Worm (Caenorhabditis elegans) whole organism, early embryonic: ENCODE measurements around the gene srh-186.

Source experiments
- B0310.2 ChIP-seq: sonication (generic microtip); optimal IDR thresholded peaks from 2 replicates; lab custom pipeline; 2016; ENCODE audit warnings: mild to moderate bottlenecking, missing genetic modification characterization, missing compliant biosample characterization
- F13C5.2 ChIP-seq: sonication (generic microtip); optimal IDR thresholded peaks from 2 replicates; lab custom pipeline; 2017; ENCODE audit warnings: mild to moderate bottlenecking, missing genetic modification characterization, inconsistent platforms, missing compliant biosample characterization
- ama-1 ChIP-seq: fragments of 150-350 bp; optimal IDR thresholded peaks from 2 replicates; lab custom pipeline; 2014
- ets-7 ChIP-seq: sonication (generic microtip); optimal IDR thresholded peaks from 2 replicates; lab custom pipeline; 2016; ENCODE audit warnings: missing genotype, missing genetic modification characterization, missing compliant biosample characterization
- flt-1 ChIP-seq: fragments of 200-800 bp; sonication (Bioruptor generic); IDR thresholded peaks from 2 replicates; pipeline ENCODE4 v1.3.6; 2022; ENCODE audit warnings: missing genetic modification characterization, missing compliant biosample characterization
- pes-1 ChIP-seq: fragments of 200-800 bp; sonication (Bioruptor generic); IDR thresholded peaks from 2 replicates; pipeline ENCODE4 v1.3.6; 2022; ENCODE audit warnings: missing genetic modification reagents, missing genetic modification characterization, missing compliant biosample characterization
- sea-1 ChIP-seq: fragments of 200-800 bp; sonication (Bioruptor generic); conservative IDR thresholded peaks from 2 replicates; pipeline ENCODE4 v1.3.6; 2022; ENCODE audit warnings: missing genetic modification characterization, missing compliant biosample characterization
- tbx-11 ChIP-seq: fragments of 200-800 bp; sonication (Bioruptor generic); IDR thresholded peaks from 2 replicates; pipeline ENCODE4 v1.3.6; 2022; ENCODE audit warnings: missing genetic modification characterization, missing compliant biosample characterization

DNA sequence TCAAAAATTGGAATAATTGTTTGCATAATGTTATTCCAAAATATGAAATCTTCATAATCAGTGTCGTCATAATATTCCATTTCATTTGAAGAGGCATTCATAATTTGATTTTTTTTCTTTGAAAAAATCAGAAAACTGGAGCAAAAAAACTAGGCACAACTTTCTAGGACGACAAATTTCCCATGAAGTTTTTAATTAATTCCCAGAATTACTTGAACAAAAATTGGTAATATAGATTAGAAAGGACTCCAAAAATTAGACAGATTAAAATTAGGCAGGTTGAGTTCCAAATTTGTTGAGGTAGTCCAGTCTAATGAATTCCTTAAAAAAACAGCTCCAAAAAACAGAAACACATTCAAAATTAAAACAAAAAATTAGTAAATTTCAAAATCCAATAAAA is 665 bp upstream of the srh-186 start, which contains the start of gene srw-57:
- TF ChIP-seq ets-7 (tag; lab: Kevin White, UChicago): no peak
- TF ChIP-seq B0310.2: no peak
- TF ChIP-seq flt-1: no peak
- TF ChIP-seq pes-1 (GFP tag; lab: Robert Waterston, UW): no peak
- no peak for TF ChIP-seq sea-1
- TF ChIP-seq F13C5.2: no peak
- TF ChIP-seq ama-1 (lab: Kevin White, UChicago): no peak
- no peak for TF ChIP-seq tbx-11 (GFP tag; lab: Robert Waterston, UW)
